Fruit fly (Drosophila melanogaster): Measurements from ENCODE around the gene Frq1.

Gene Frq1

dm6 chrX:18149292-18149691 is 5.9 kb upstream of the Frq1 start:
- no peak for TF ChIP-seq CG10348 (GFP tag; IDR thresholded peaks at IDR 0.05)
- no peak for TF ChIP-seq D1 (tag; optimal IDR thresholded peaks at IDR 0.05)
- TF ChIP-seq Pif1A (GFP tag; optimal IDR thresholded peaks at IDR 0.05) = no peak
- TF ChIP-seq CG12605 (GFP tag; IDR thresholded peaks at IDR 0.05) = no peak
- TF ChIP-seq CG34367 (tag; optimal IDR thresholded peaks at IDR 0.05) = no peak
- no peak for TF ChIP-seq Pif1B (GFP tag; optimal IDR thresholded peaks at IDR 0.05)
- TF ChIP-seq CG13204 (GFP tag; optimal IDR thresholded peaks at IDR 0.05) = no peak
- no peak for TF ChIP-seq CG14655 (GFP tag; optimal IDR thresholded peaks at IDR 0.05)
- no peak for TF ChIP-seq EcR (GFP tag; optimal IDR thresholded peaks at IDR 0.05)
- TF ChIP-seq CG9948 (tag; optimal IDR thresholded peaks at IDR 0.05) = no peak
- no peak for TF ChIP-seq rn (GFP tag; IDR thresholded peaks at IDR 0.05)
- TF ChIP-seq Snoo (tag; optimal IDR thresholded peaks at IDR 0.05) = no peak
- no peak for TF ChIP-seq CG32121 (GFP tag; IDR thresholded peaks at IDR 0.05)
- TF ChIP-seq CG4496 (GFP tag; IDR thresholded peaks at IDR 0.05) = no peak

dm6 chrX:18151323-18151722 is 3.8 kb upstream of the Frq1 start:
- TF ChIP-seq CG8159 (tag; optimal IDR thresholded peaks at IDR 0.05) (no peak), gl (tag; optimal IDR thresholded peaks at IDR 0.05) (no peak), rn (GFP tag; IDR thresholded peaks at IDR 0.05) (no peak), CG34367 (tag; optimal IDR thresholded peaks at IDR 0.05) (no peak), Pif1B (GFP tag; optimal IDR thresholded peaks at IDR 0.05) (no peak)

- TF ChIP-seq CG14655 (GFP tag; optimal IDR thresholded peaks at IDR 0.05) (no peak), Ets98B (GFP tag; IDR thresholded peaks at IDR 0.05) (no peak), D1 (tag; optimal IDR thresholded peaks at IDR 0.05) (no peak), CG34367 (tag; optimal IDR thresholded peaks at IDR 0.05) (no peak), CG15710 (tag; optimal IDR thresholded peaks at IDR 0.05) (no peak), CG10348 (GFP tag; IDR thresholded peaks at IDR 0.05) (no peak), Pif1B (GFP tag; optimal IDR thresholded peaks at IDR 0.05) (no peak)
Measured at dm6 chrX:18153001-18153400, 2.2 kb upstream of the Frq1 start.

- TF ChIP-seq CG32121 (GFP tag; IDR thresholded peaks at IDR 0.05) = no peak
Measured at dm6 chrX:18158967-18159366, 3.8 kb downstream of the Frq1 start.

DNA sequence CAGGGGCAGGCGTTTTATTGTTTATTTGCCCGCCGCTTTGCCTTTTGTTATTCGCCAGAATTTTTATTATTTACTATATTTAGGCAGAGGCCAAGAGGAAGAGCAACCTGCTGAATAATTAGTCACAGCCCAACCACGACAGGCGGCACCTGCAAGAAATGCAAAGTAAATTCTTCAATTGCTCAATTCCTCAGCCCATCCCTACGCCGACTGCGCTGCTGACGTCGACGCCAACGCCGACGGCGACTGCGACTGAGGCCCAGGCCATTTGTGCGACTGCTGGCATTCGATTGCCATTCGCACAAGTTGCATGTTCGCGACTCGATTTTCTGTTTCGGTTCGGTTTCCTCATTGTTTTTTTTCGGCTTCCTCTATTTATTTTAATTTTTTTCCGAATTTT is 22.1 kb downstream of the Frq1 start, which contains the start of gene Frq2:
Gene Frq2, plus strand, starts transcription at position 301 of the 400 bp plus-strand sequence.
- TF ChIP-seq fd96Ca (GFP tag; IDR thresholded peaks at IDR 0.05) (no peak), rn (GFP tag; IDR thresholded peaks at IDR 0.05) (no peak), CG15710 (tag; optimal IDR thresholded peaks at IDR 0.05) (no peak), CG9948 (tag; optimal IDR thresholded peaks at IDR 0.05) (no peak), Snoo (tag; optimal IDR thresholded peaks at IDR 0.05) (no peak), EcR (GFP tag; optimal IDR thresholded peaks at IDR 0.05) (no peak), CG8301 (tag; optimal IDR thresholded peaks at IDR 0.05) (no peak), CG13204 (GFP tag; optimal IDR thresholded peaks at IDR 0.05) (no peak), Pif1B (GFP tag; optimal IDR thresholded peaks at IDR 0.05) (no peak), CG12605 (GFP tag; IDR thresholded peaks at IDR 0.05) (no peak), CG17806 (tag; optimal IDR thresholded peaks at IDR 0.05) (no peak), Ets98B (GFP tag; IDR thresholded peaks at IDR 0.05) (no peak), Pif1A (GFP tag; optimal IDR thresholded peaks at IDR 0.05) (no peak), D1 (tag; optimal IDR thresholded peaks at IDR 0.05) (no peak), gl (tag; optimal IDR thresholded peaks at IDR 0.05) (no peak)

DNA sequence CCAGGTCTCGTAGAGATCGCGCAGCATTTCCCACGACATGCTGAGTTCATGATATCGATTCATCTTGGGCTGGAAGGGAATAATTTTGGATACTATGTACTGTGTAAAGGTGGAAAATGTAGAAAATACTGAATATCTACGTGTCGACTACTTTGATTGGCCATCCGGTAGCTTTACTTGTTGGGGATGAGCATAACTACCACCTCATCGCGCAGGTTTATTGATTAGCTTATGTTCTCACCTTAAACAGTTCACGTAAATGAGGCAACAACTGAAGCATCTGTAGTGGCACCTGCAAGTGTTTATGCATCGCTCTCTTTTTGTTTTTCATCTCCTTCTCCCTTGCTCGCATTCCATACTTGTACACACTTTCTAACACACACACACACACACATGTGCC is 24.2 kb downstream of the Frq1 start, which contains the start of gene Andorra:
Gene Andorra, minus strand, starts transcription at position 101 of the 400 bp plus-strand sequence.
- TF ChIP-seq gl (tag; optimal IDR thresholded peaks at IDR 0.05) (no peak), CG9948 (tag; optimal IDR thresholded peaks at IDR 0.05) (no peak), CG10348 (GFP tag; IDR thresholded peaks at IDR 0.05) (no peak), CG8301 (tag; optimal IDR thresholded peaks at IDR 0.05) (no peak), CG34367 (tag; optimal IDR thresholded peaks at IDR 0.05) (no peak), CG17806 (tag; optimal IDR thresholded peaks at IDR 0.05) (no peak), CG8159 (tag; optimal IDR thresholded peaks at IDR 0.05) (no peak), EcR (GFP tag; optimal IDR thresholded peaks at IDR 0.05) (no peak), CG13204 (GFP tag; optimal IDR thresholded peaks at IDR 0.05) (no peak), fd96Ca (GFP tag; IDR thresholded peaks at IDR 0.05) (no peak), CG14655 (GFP tag; optimal IDR thresholded peaks at IDR 0.05) (no peak), CG15710 (tag; optimal IDR thresholded peaks at IDR 0.05) (no peak), CG32121 (GFP tag; IDR thresholded peaks at IDR 0.05) (no peak), CG12605 (GFP tag; IDR thresholded peaks at IDR 0.05) (no peak), Pif1B (GFP tag; optimal IDR thresholded peaks at IDR 0.05) (no peak), Pif1A (GFP tag; optimal IDR thresholded peaks at IDR 0.05) (no peak), CG4496 (GFP tag; IDR thresholded peaks at IDR 0.05) (no peak), D1 (tag; optimal IDR thresholded peaks at IDR 0.05) (no peak), rn (GFP tag; IDR thresholded peaks at IDR 0.05) (no peak)

DNA sequence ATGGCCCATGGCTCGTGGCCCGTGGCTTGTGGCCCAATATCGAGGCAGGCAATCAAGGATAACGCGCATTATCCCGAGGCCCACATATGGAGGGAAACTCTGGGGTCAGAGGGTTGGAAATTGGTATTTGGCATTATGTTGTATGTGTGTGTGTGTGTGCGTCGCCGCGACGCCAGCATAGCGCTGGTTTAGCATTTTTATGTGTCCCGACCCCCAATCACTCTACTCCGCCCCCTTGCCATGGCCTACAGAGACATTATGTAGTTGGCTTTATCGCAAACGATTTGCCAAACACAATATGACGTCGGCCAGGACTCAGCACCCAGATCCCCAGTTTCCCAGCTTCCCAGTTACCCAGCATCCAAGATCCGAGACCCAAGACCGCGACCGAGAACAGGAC is 26.0 kb downstream of the Frq1 start:
- no peak for TF ChIP-seq CG34367 (tag; optimal IDR thresholded peaks at IDR 0.05)
- no peak for TF ChIP-seq Snoo (tag; optimal IDR thresholded peaks at IDR 0.05)
- no peak for TF ChIP-seq CG12605 (GFP tag; IDR thresholded peaks at IDR 0.05)
- no peak for TF ChIP-seq CG32121 (GFP tag; IDR thresholded peaks at IDR 0.05)
- TF ChIP-seq CG13204 (GFP tag; optimal IDR thresholded peaks at IDR 0.05) = no peak
- TF ChIP-seq CG8301 (tag; optimal IDR thresholded peaks at IDR 0.05) = no peak
- TF ChIP-seq CG8159 (tag; optimal IDR thresholded peaks at IDR 0.05) = no peak
- TF ChIP-seq Pif1A (GFP tag; optimal IDR thresholded peaks at IDR 0.05) = no peak
- no peak for TF ChIP-seq CG9948 (tag; optimal IDR thresholded peaks at IDR 0.05)
- no peak for TF ChIP-seq Ets98B (GFP tag; IDR thresholded peaks at IDR 0.05)
- TF ChIP-seq Pif1B (GFP tag; optimal IDR thresholded peaks at IDR 0.05) = no peak
- TF ChIP-seq CG10348 (GFP tag; IDR thresholded peaks at IDR 0.05) = no peak
